Worm (Caenorhabditis elegans) whole organism, L3 larva: ENCODE results near the gene nhr-136.
A peak's percentile ranks its signal among the peaks of the same experiment; 100 is the strongest.

Source experiments
- R02D3.7 ChIP-seq: fragments of 150-350 bp; optimal IDR thresholded peaks from 2 replicates; lab custom pipeline; 2014; ENCODE audit warnings: missing biosample characterization, missing genetic modification characterization
- ZK546.5 ChIP-seq: sonication (generic microtip); optimal IDR thresholded peaks from 2 replicates; lab custom pipeline; 2017; ENCODE audit warnings: missing biosample characterization, missing genetic modification characterization
- aly-2 ChIP-seq: fragments of 150-350 bp; optimal IDR thresholded peaks from 2 replicates; lab custom pipeline; 2014; ENCODE audit warnings: missing biosample characterization, missing genetic modification characterization
- ama-1 ChIP-seq: fragments of 150-350 bp; optimal IDR thresholded peaks from 2 replicates; lab custom pipeline; 2018
- ceh-28 ChIP-seq: fragments of 150-350 bp; optimal IDR thresholded peaks from 2 replicates; lab custom pipeline; 2014; ENCODE audit warnings: missing biosample characterization, missing genetic modification reagents, missing genetic modification characterization
- ceh-82 ChIP-seq: fragments of 150-350 bp; optimal IDR thresholded peaks from 2 replicates; lab custom pipeline; 2014; ENCODE audit warnings: missing biosample characterization, missing genetic modification characterization
- ceh-9 ChIP-seq: sonication (generic microtip); optimal IDR thresholded peaks from 2 replicates; lab custom pipeline; 2018; ENCODE audit warnings: missing biosample characterization, missing genetic modification characterization
- daf-12 ChIP-seq: fragments of 150-350 bp; optimal IDR thresholded peaks from 2 replicates; lab custom pipeline; 2014; ENCODE audit warnings: missing biosample characterization, missing genetic modification reagents, missing genetic modification characterization
- egl-5 ChIP-seq: fragments of 150-350 bp; optimal IDR thresholded peaks from 2 replicates; lab custom pipeline; 2017; ENCODE audit warnings: missing biosample characterization, missing genetic modification reagents, missing genetic modification characterization, inconsistent platforms
- elt-2 ChIP-seq: sonication (generic microtip); optimal IDR thresholded peaks from 2 replicates; lab custom pipeline; 2016; ENCODE audit warnings: missing genetic modification reagents, mild to moderate bottlenecking, missing genetic modification characterization, missing compliant biosample characterization
- elt-3 ChIP-seq, 3 experiments: fragments of 150-350 bp in 1 of 3; sonication (generic microtip) in 2 of 3; optimal IDR thresholded peaks; 2 replicates in 2 of 3; 4 replicates in 1 of 3; lab custom pipeline; 2014 to 2017; ENCODE audit warnings: missing biosample characterization in 3 of 3, missing genetic modification characterization in 3 of 3
- fos-1 ChIP-seq: fragments of 150-350 bp; optimal IDR thresholded peaks from 2 replicates; lab custom pipeline; 2014; ENCODE audit warnings: missing biosample characterization, missing genetic modification characterization
- jun-1 ChIP-seq: fragments of 150-350 bp; optimal IDR thresholded peaks from 2 replicates; lab custom pipeline; 2014; ENCODE audit warnings: missing biosample characterization, missing genetic modification reagents, missing genetic modification characterization
- lin-39 ChIP-seq: fragments of 150-350 bp; optimal IDR thresholded peaks from 2 replicates; lab custom pipeline; 2018; ENCODE audit warnings: missing biosample characterization, missing genetic modification reagents, missing genetic modification characterization
- lsy-12 ChIP-seq: sonication (generic microtip); optimal IDR thresholded peaks from 2 replicates; lab custom pipeline; 2016; ENCODE audit warnings: mild to moderate bottlenecking, missing genetic modification characterization, missing compliant biosample characterization
- mml-1 ChIP-seq: fragments of 150-350 bp; sonication (generic microtip); optimal IDR thresholded peaks from 3 replicates; lab custom pipeline; 2014; ENCODE audit warnings: missing biosample characterization, missing genetic modification characterization
- nfya-1 ChIP-seq: sonication (generic microtip); optimal IDR thresholded peaks from 2 replicates; lab custom pipeline; 2017; ENCODE audit warnings: missing genetic modification characterization, mild to moderate bottlenecking, missing compliant biosample characterization, antibody characterized with exemption, moderate library complexity; ENCODE audit not compliant: insufficient read depth
- nhr-11 ChIP-seq: fragments of 150-350 bp; optimal IDR thresholded peaks from 2 replicates; lab custom pipeline; 2014; ENCODE audit warnings: missing biosample characterization, missing genetic modification characterization
- nhr-12 ChIP-seq: fragments of 150-350 bp; optimal IDR thresholded peaks from 2 replicates; lab custom pipeline; 2014; ENCODE audit warnings: missing biosample characterization, missing genetic modification characterization
- nhr-25 ChIP-seq: sonication (generic microtip); optimal IDR thresholded peaks from 2 replicates; lab custom pipeline; 2017; ENCODE audit warnings: missing biosample characterization, missing genetic modification characterization
- nhr-67 ChIP-seq: fragments of 150-350 bp; optimal IDR thresholded peaks from 2 replicates; lab custom pipeline; 2014; ENCODE audit warnings: missing biosample characterization, missing genetic modification characterization
- nhr-77 ChIP-seq: fragments of 150-350 bp; optimal IDR thresholded peaks from 2 replicates; lab custom pipeline; 2014; ENCODE audit warnings: missing biosample characterization, missing genetic modification characterization
- pha-4 ChIP-seq: fragments of 150-350 bp; optimal IDR thresholded peaks from 2 replicates; lab custom pipeline; 2014; ENCODE audit warnings: missing biosample characterization, missing genetic modification reagents, missing genetic modification characterization
- pqm-1 ChIP-seq: fragments of 150-350 bp; optimal IDR thresholded peaks from 2 replicates; lab custom pipeline; 2017; ENCODE audit warnings: missing biosample characterization, missing genetic modification characterization, inconsistent platforms
- unc-39 ChIP-seq: sonication (generic microtip); optimal IDR thresholded peaks from 4 replicates; lab custom pipeline; 2017; ENCODE audit warnings: missing biosample characterization, missing genetic modification characterization
- zag-1 ChIP-seq: fragments of 150-350 bp; optimal IDR thresholded peaks from 2 replicates; lab custom pipeline; 2014; ENCODE audit warnings: missing biosample characterization, missing genetic modification characterization
- ztf-11 ChIP-seq: fragments of 150-350 bp; optimal IDR thresholded peaks from 2 replicates; lab custom pipeline; 2014; ENCODE audit warnings: missing biosample characterization, missing genetic modification characterization

The nhr-136 gene

DNA sequence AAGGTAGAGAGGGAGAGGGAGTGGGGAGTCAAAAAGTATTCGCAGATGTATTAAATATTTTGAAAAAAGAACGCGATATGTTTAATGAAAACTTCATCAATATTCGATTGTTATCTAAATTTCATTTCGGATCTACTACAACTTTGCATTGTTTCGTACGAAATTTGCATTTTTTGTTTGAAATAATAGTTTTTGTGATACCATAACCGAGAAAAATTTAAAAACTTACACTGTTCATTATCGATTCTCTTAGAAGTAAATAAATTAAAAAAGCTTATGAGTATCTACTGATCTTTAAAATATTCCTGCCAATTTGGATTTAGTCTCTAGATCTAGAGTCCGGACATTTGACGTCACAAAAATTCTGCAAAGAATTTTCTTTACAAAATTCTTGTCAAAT lies 26.7 kb upstream of the nhr-136 start, which contains the start of gene R07B7.9:
R07B7.9 (minus strand) TSS at position 101 of the 400 bp plus-strand sequence.
- TF ChIP-seq unc-39 (tag; lab: Kevin White, UChicago) (no peak), ceh-82 (tag; lab: Kevin White, UChicago) (no peak), fos-1 (no peak), zag-1 (no peak), pqm-1 (tag; lab: Kevin White, UChicago) (no peak), elt-3 (tag; optimal IDR thresholded peaks at IDR 0.05; lab: Kevin White, UChicago) (no peak), lsy-12 (tag; lab: Kevin White, UChicago) (no peak), jun-1 (no peak), pha-4 (tag; lab: Kevin White, UChicago) (no peak), nhr-77 (tag; lab: Kevin White, UChicago) (no peak), ceh-9 (no peak)
- TF ChIP-seq, all 47 proteins: peak for 0

DNA sequence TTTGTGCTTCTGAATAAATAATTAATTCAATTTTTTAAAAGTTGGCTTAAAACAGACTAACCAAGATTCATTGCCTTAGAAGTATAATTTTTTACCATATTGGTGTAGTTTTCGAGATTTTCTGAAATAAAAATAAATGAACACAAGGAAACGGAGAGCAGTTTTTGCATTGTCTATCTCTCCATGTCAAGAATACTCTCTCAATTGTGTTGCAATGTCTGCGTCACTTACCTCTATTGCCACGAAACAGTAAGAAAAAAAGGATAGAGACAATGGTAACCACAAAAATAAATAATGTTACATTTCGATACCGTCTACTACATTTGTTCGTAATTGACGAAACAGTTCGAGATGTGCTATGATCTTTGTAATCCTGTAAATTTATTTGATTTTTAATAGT lies 24.0 kb upstream of the nhr-136 start, which contains the start of gene R07B7.10:
R07B7.10 (plus strand) TSS at position 285 of the 400 bp plus-strand sequence.
- TF ChIP-seq nhr-11 (tag; lab: Kevin White, UChicago) (no peak), pha-4 (tag; lab: Kevin White, UChicago) (peak; percentile 32)

DNA sequence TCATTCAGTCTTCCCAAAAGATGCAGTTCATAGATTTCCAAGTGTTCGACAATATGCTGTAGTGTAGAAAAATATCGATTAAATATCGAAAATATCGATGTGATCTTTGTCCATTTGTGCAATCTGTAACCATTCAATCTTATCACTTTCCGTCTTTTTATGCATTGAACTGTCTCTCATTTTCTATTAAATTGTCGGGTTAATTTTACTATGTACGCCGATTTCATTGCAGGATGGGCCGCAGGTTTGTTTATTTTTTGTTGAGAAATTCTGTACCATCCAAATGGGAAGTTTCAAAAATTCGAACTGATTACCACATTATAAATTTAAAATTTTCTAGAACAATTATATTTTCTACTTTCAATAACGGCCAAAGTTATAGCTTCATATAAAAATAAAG lies 22.7 kb upstream of the nhr-136 start, which contains the start of gene R07B7.8:
R07B7.8 (minus strand) TSS at position 101 of the 400 bp plus-strand sequence.
- peak; percentile 36 for TF ChIP-seq elt-2
- TF ChIP-seq mml-1 (tag; lab: Kevin White, UChicago) = no peak
- no peak for TF ChIP-seq ztf-11 (tag; lab: Kevin White, UChicago)
- no peak for TF ChIP-seq zag-1
- TF ChIP-seq ceh-28 = peak; percentile 69

DNA sequence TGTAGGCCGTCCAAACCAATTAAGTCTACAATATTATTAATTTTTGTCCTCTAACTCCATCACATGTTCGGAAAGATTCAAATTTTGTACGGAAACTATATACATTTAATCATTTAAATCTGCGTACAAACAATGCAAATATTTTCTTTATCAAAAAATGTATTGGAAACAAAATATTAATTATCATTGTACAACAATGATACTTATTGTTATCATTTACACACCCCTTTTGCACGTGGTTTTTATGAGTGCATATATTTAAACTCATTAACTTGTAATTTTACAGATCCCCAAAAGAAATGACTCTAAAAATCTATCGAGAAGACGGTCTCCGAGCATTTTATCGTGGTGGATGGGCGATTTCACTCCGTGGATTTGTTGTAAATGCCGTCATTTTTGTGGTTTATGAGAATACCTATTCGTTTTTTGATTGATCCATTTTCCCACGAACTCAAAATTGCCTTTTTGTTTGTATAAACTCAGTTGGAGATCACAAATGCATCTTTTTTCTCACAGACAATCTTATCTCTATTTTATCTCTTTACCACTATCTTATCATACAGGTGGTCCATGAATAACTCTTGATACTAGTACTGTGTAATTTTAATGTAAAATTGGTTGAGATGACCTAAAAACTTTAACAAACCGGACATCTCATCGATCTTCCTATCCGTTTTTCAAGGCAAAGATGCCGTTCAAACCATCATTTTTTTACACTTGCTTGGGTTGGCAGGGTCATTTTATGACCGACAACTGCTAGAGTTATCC lies 20.9 kb upstream of the nhr-136 start:
- TF ChIP-seq elt-2 = peak; percentile 57
- peak; percentile 54 to 91 (median 58) for TF ChIP-seq elt-3 (tag; optimal IDR thresholded peaks at IDR 0.05; lab: Kevin White, UChicago)
- no peak for TF ChIP-seq daf-12 (tag; lab: Kevin White, UChicago)
- TF ChIP-seq lin-39 = no peak
- peak; percentile 48 for TF ChIP-seq pqm-1 (tag; lab: Kevin White, UChicago)
- peak; percentile 25 for TF ChIP-seq R02D3.7 (tag; lab: Kevin White, UChicago)
- TF ChIP-seq ceh-28 = peak; percentile 11
- peak; percentile 43 for TF ChIP-seq pha-4 (tag; lab: Kevin White, UChicago)
- no peak for TF ChIP-seq aly-2 (tag; lab: Kevin White, UChicago)

DNA sequence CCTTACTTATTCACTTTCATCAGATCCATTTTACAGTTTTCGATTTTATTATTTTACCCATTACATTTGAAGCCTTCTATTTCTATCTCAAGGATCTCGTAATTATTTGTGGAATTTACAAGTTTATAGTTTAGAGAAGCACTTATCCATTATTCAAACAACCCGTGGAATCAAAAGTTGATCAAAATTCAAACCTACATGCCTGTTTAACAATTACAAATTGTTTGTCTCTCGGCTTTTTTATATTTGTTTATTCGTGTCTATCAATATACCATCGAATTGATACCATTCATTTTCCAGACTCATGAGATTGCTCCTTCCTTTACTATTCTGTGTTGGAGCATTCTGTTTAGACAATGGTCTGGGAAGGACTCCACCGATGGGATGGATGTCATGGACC lies 20.0 kb upstream of the nhr-136 start, which contains the start of gene gana-1:
gana-1 (plus strand) TSS at position 301 of the 400 bp plus-strand sequence.
- TF ChIP-seq elt-2 = no peak
- no peak for TF ChIP-seq nhr-25
- TF ChIP-seq ZK546.5 (tag; lab: Kevin White, UChicago) = no peak
- TF ChIP-seq nfya-1 (tag; lab: Kevin White, UChicago) = no peak
- no peak for TF ChIP-seq ama-1 (lab: Kevin White, UChicago)
- no peak for TF ChIP-seq ceh-82 (tag; lab: Kevin White, UChicago)
- TF ChIP-seq nhr-12 (tag; lab: Kevin White, UChicago) = no peak
- TF ChIP-seq, all 47 proteins: peak for 0

DNA sequence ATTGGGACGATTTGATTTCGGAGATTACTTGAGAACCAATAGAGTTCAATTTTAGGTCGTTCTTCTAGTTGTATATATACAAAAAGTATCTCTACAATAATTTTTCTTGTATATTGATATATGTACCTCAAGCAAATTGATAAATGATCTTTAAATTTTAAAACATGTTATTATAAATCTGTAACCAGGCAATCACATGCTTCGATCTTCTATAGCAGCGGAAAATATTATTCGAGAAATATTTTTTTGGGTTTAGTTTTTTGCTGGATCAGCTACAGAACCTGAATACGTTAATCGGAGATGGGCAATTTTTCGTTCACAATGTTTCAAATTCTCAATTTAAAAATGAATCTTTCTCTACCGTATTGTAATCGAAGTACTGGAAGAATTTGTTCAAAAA lies 18.2 kb upstream of the nhr-136 start, which contains the start of gene R07B7.12:
R07B7.12 (plus strand) TSS at position 301 of the 400 bp plus-strand sequence.
- TF ChIP-seq ZK546.5 (tag; lab: Kevin White, UChicago) (no peak), mml-1 (tag; lab: Kevin White, UChicago) (no peak), unc-39 (tag; lab: Kevin White, UChicago) (no peak), ceh-9 (no peak), nhr-67 (tag; lab: Kevin White, UChicago) (no peak), lin-39 (no peak), jun-1 (no peak), egl-5 (tag; lab: Kevin White, UChicago) (no peak), nhr-12 (tag; lab: Kevin White, UChicago) (no peak), fos-1 (no peak)

DNA sequence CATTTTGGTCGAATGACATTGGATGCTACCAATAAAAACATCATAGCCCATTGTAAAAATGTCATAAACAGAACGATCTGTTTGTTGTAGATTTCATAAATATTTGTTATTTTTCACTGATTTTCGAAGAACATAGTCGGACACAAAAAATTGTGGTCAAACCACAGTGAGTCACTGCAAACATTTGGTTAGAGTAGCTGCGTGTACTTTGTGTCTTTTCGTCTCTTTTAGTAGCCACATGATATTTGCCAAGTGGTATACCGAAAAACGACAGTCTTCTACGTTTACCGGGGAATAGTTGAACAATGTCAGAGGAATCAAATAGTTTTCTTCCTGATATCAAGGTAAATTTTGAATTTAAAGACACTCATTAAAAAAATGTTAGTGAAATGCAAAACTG lies 15.2 kb upstream of the nhr-136 start, which contains the start of gene nhr-206:
nhr-206 (plus strand) TSS at position 248 of the 400 bp plus-strand sequence.
- TF ChIP-seq jun-1 = peak; percentile 53
- TF ChIP-seq lin-39 = no peak
- no peak for TF ChIP-seq fos-1
- TF ChIP-seq daf-12 (tag; lab: Kevin White, UChicago) = no peak
- peak; percentile 87 for TF ChIP-seq pha-4 (tag; lab: Kevin White, UChicago)
- no peak for TF ChIP-seq mml-1 (tag; lab: Kevin White, UChicago)
- TF ChIP-seq ceh-28 = no peak
- TF ChIP-seq ceh-82 (tag; lab: Kevin White, UChicago) = no peak
- no peak for TF ChIP-seq nhr-12 (tag; lab: Kevin White, UChicago)
- TF ChIP-seq ztf-11 (tag; lab: Kevin White, UChicago) = no peak
- peak; percentile 70 for TF ChIP-seq pqm-1 (tag; lab: Kevin White, UChicago)
- TF ChIP-seq elt-2 = peak; percentile 59
